Fruit fly (Drosophila melanogaster): ENCODE data around the gene wdb.

The wdb gene

DNA sequence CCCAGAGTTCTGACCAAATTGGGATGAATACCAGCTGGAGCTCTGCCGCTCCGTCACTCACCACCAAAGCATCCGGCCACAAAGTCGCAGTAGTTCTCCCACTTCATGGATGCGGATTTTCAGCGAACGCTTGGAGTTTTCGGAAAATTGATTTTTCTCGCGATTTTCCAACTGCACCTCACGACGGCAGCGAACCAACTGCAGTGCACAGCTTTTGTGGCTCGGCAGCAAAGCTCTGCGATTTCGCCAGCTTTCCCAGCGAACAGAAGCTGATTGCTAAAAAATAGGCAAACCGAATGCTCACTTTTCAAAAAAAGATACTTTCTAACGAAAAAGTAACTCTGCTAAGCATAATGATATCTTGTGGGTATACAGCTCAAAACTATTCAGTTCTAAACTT lies 20.9 kb downstream of the wdb start, which contains the start of gene CG5646:
TSS of gene CG5646 (minus strand) at position 206 of the 400 bp plus-strand sequence.
- TF ChIP-seq pan (optimal IDR thresholded peaks at IDR 0.05) (no peak), Dif (GFP tag; optimal IDR thresholded peaks at IDR 0.05; ENCODE audit: partially characterized antibody) (peak; percentile 50), Dfd (GFP tag; optimal IDR thresholded peaks at IDR 0.05) (no peak), Vsx2 (GFP tag; optimal IDR thresholded peaks at IDR 0.05; ENCODE audit: partially characterized antibody) (peak; percentile 10)

DNA sequence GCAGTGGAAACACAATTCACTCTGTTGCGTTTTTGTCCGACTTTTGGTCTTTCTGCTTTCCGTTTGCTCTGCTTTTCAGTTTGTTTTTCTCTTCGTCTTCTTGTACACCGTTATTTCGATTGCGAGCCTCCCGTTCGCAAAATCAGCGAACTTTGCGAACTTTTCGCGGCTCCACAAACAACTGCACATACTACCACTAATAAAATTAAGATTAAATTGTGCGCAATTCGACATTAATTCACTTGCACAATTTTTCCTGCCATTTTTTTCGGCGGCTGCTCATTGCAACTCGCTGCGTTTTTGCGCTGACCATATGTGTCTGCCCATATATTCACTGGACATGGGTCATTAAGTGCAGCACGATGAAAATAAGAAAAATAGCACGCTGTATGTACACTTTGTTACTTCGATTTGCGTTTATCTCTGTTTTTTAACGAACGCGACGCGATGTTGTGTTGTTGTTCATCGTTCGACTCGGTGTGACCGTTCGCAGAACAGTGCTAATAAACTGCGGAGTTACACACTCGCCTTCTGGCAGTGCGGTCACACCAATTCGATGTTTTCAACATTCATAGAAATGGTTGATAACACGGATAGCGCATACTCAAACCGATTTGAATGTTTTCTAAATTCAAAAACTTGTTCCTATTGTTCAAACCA lies 23.3 kb downstream of the wdb start, which contains the start of gene Klp98A:
TSS of gene Klp98A (minus strand) at position 486 of the 660 bp plus-strand sequence.
- TF ChIP-seq Myc (optimal IDR thresholded peaks at IDR 0.05) = peak; percentile 78
- TF ChIP-seq woc (GFP tag; optimal IDR thresholded peaks at IDR 0.05) = no peak
- TF ChIP-seq Hr83 (GFP tag; optimal IDR thresholded peaks at IDR 0.05; ENCODE audit: poor library complexity, severe bottlenecking) = peak; percentile 40
- TF ChIP-seq Hnf4 (GFP tag; optimal IDR thresholded peaks at IDR 0.05) = peak; percentile 12
- peak; percentile 70 for TF ChIP-seq psq (GFP tag; optimal IDR thresholded peaks at IDR 0.05)

DNA sequence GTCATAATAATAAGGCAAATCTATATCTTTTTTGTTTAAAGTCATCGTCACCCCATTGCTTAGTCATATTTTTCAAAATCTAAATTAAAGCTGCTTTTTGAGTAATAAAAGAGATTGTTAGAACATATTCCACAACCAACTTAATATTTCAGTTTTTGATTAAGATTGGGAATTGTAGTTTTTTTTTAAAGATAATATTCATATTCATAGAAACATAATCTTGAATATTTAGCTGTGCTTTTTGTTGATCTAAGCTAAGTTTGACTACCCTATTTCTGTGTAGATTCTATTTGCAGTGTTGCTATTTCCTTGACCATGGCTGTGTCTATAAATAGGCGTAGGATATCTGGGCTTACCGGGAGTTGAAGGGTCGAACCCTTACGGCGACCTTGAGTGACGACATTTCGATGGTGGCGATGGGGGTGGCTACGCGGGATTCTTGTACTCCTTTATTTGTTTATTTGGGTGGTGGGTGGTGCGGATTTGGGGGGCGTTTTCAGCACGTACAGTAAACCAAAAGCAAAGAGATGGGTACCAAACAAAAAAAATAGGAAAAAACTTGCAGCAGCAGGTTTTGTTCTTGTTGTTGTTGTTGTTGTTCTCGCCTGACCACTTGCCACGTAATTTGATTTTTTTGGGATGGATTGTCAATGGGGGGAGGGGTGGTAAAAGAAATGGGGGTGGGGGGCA lies 23.9 kb downstream of the wdb start:
- TF ChIP-seq CG32264 (GFP tag; optimal IDR thresholded peaks at IDR 0.05) (no peak), OdsH (GFP tag; optimal IDR thresholded peaks at IDR 0.05) (no peak), br (GFP tag; optimal IDR thresholded peaks at IDR 0.05) (no peak), N (GFP tag; optimal IDR thresholded peaks at IDR 0.05) (no peak), Dfd (GFP tag; optimal IDR thresholded peaks at IDR 0.05) (no peak), rgr (GFP tag; optimal IDR thresholded peaks at IDR 0.05) (no peak), Hnf4 (GFP tag; optimal IDR thresholded peaks at IDR 0.05) (no peak), Jra (GFP tag; optimal IDR thresholded peaks at IDR 0.05) (no peak), pan (optimal IDR thresholded peaks at IDR 0.05) (no peak), dsf (GFP tag; optimal IDR thresholded peaks at IDR 0.05; ENCODE audit: borderline replicate concordance) (no peak), fru (GFP tag; optimal IDR thresholded peaks at IDR 0.05) (no peak), HLH106 (tag; optimal IDR thresholded peaks at IDR 0.05) (no peak), Sp1 (GFP tag; optimal IDR thresholded peaks at IDR 0.05) (no peak), psq (GFP tag; optimal IDR thresholded peaks at IDR 0.05) (no peak), Dif (GFP tag; optimal IDR thresholded peaks at IDR 0.05; ENCODE audit: partially characterized antibody) (no peak), foxo (GFP tag; optimal IDR thresholded peaks at IDR 0.05) (no peak), Rel (GFP tag; optimal IDR thresholded peaks at IDR 0.05) (no peak), Rel (tag; optimal IDR thresholded peaks at IDR 0.05) (no peak), Abd-B (GFP tag; optimal IDR thresholded peaks at IDR 0.05) (no peak)

DNA sequence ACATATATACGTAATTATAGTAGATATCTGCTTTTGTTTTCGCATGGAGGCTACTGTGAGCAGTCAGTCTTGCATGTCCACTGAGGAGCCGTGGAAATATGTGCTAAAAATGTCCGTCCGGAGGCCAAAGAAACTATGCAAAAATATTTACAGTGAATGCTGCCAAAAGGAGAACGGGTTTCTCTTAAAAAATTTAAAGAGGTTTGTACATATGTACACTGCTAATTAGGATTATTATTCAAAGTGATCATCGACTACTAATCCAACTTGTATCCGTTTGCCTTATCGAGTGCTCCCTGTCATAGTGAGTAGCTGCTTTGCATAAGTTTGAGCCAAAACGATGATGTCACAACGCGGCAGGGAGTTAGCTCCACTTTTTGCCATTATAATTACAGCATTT lies 25.1 kb downstream of the wdb start:
- TF ChIP-seq N (GFP tag; optimal IDR thresholded peaks at IDR 0.05) (no peak), foxo (GFP tag; optimal IDR thresholded peaks at IDR 0.05) (peak in 1 of 2 experiments; percentile 62), Hr83 (GFP tag; optimal IDR thresholded peaks at IDR 0.05; ENCODE audit: poor library complexity, severe bottlenecking) (no peak), brk (GFP tag; optimal IDR thresholded peaks at IDR 0.05) (no peak), Abd-B (GFP tag; optimal IDR thresholded peaks at IDR 0.05) (no peak), Hr78 (GFP tag; optimal IDR thresholded peaks at IDR 0.05) (no peak), Dif (GFP tag; optimal IDR thresholded peaks at IDR 0.05; ENCODE audit: partially characterized antibody) (no peak), dmrt93B (GFP tag; optimal IDR thresholded peaks at IDR 0.05) (peak; percentile 41), dsf (GFP tag; optimal IDR thresholded peaks at IDR 0.05; ENCODE audit: borderline replicate concordance) (no peak), fru (GFP tag; optimal IDR thresholded peaks at IDR 0.05) (peak; percentile 61), CG9705 (GFP tag; optimal IDR thresholded peaks at IDR 0.05) (peak; percentile 22), CrebA (GFP tag; optimal IDR thresholded peaks at IDR 0.05; ENCODE audit: borderline replicate concordance) (no peak), Sp1 (GFP tag; optimal IDR thresholded peaks at IDR 0.05) (peak; percentile 24), rgr (GFP tag; optimal IDR thresholded peaks at IDR 0.05) (peak; percentile 35), br (GFP tag; optimal IDR thresholded peaks at IDR 0.05) (peak; percentile 61), Hnf4 (GFP tag; optimal IDR thresholded peaks at IDR 0.05) (no peak), tai (GFP tag; optimal IDR thresholded peaks at IDR 0.05) (no peak), sage (GFP tag; optimal IDR thresholded peaks at IDR 0.05) (no peak), ey (GFP tag; optimal IDR thresholded peaks at IDR 0.05) (peak; percentile 63), h (GFP tag; optimal IDR thresholded peaks at IDR 0.05) (peak; percentile 74), OdsH (GFP tag; optimal IDR thresholded peaks at IDR 0.05) (peak; percentile 12), GATAd (GFP tag; optimal IDR thresholded peaks at IDR 0.05) (no peak), Mio (GFP tag; optimal IDR thresholded peaks at IDR 0.05) (no peak), Dfd (GFP tag; optimal IDR thresholded peaks at IDR 0.05) (no peak), woc (GFP tag; optimal IDR thresholded peaks at IDR 0.05) (peak; percentile 13), sv (GFP tag; optimal IDR thresholded peaks at IDR 0.05) (peak; percentile 23), psq (GFP tag; optimal IDR thresholded peaks at IDR 0.05) (peak; percentile 49), usp (GFP tag; optimal IDR thresholded peaks at IDR 0.05) (no peak), Rel (GFP tag; optimal IDR thresholded peaks at IDR 0.05) (no peak), Rel (tag; optimal IDR thresholded peaks at IDR 0.05) (no peak), Vsx2 (GFP tag; optimal IDR thresholded peaks at IDR 0.05; ENCODE audit: partially characterized antibody) (no peak), HLH106 (tag; optimal IDR thresholded peaks at IDR 0.05) (peak; percentile 66), Myc (optimal IDR thresholded peaks at IDR 0.05) (no peak), jim (GFP tag; optimal IDR thresholded peaks at IDR 0.05) (no peak), lola (GFP tag; optimal IDR thresholded peaks at IDR 0.05) (no peak), pan (optimal IDR thresholded peaks at IDR 0.05) (no peak), CG32264 (GFP tag; optimal IDR thresholded peaks at IDR 0.05) (no peak)
